Worm (Caenorhabditis elegans) whole organism, young adult: ENCODE measurements around the gene F35B3.3.

ENCODE experiments used
- B0019.2 ChIP-seq: fragments of 200-800 bp; sonication (Bioruptor generic); conservative IDR thresholded peaks from 2 replicates; pipeline ENCODE4 v1.3.6; 2022; ENCODE audit warnings: missing genetic modification reagents, missing genetic modification characterization, missing compliant biosample characterization
- B0035.1 ChIP-seq: sonication (generic microtip); optimal IDR thresholded peaks from 2 replicates; lab custom pipeline; 2016; ENCODE audit warnings: missing genetic modification characterization, mild to moderate bottlenecking, missing compliant biosample characterization, missing genotype, missing genetic modification reagents
- F22D6.2 ChIP-seq: sonication (generic microtip); optimal IDR thresholded peaks from 2 replicates; lab custom pipeline; 2016; ENCODE audit warnings: mild to moderate bottlenecking, missing genetic modification characterization, missing compliant biosample characterization
- F23B12.7 ChIP-seq: sonication (generic microtip); optimal IDR thresholded peaks from 2 replicates; lab custom pipeline; 2017; ENCODE audit warnings: missing genetic modification characterization, mild to moderate bottlenecking, missing compliant biosample characterization, antibody characterized with exemption, moderate library complexity; ENCODE audit not compliant: insufficient read depth
- F39B2.1 ChIP-seq: fragments of 200-800 bp; sonication (Bioruptor generic); IDR thresholded peaks from 2 replicates; pipeline ENCODE4 v1.3.6; 2022; ENCODE audit warnings: missing genetic modification reagents, missing genetic modification characterization, missing compliant biosample characterization
- F49E8.2 ChIP-seq: sonication (generic microtip); optimal IDR thresholded peaks from 3 replicates; lab custom pipeline; 2017; ENCODE audit warnings: missing genetic modification characterization, mild to moderate bottlenecking, missing compliant biosample characterization, antibody characterized with exemption, moderate library complexity; ENCODE audit not compliant: insufficient read depth
- F52B5.7 ChIP-seq: sonication (generic microtip); optimal IDR thresholded peaks from 2 replicates; lab custom pipeline; 2016; ENCODE audit warnings: mild to moderate bottlenecking, missing genetic modification characterization, missing compliant biosample characterization
- F55B11.4 ChIP-seq: sonication (generic microtip); optimal IDR thresholded peaks from 2 replicates; lab custom pipeline; 2016; ENCODE audit warnings: missing compliant biosample characterization, missing genetic modification characterization, borderline replicate concordance; ENCODE audit not compliant: insufficient read depth
- F57C9.4 ChIP-seq: sonication (generic microtip); optimal IDR thresholded peaks from 2 replicates; lab custom pipeline; 2017; ENCODE audit warnings: mild to moderate bottlenecking, missing genetic modification characterization, missing compliant biosample characterization
- K11D2.4 ChIP-seq: fragments of 200-800 bp; sonication (Bioruptor generic); IDR thresholded peaks from 2 replicates; pipeline ENCODE4 v1.3.6; 2022; ENCODE audit warnings: missing genetic modification reagents, missing genetic modification characterization, missing compliant biosample characterization
- K12H6.12 ChIP-seq: fragments of 200-800 bp; sonication (Bioruptor generic); optimal IDR thresholded peaks from 2 replicates; lab custom pipeline; 2018; ENCODE audit warnings: mild to moderate bottlenecking, missing genetic modification characterization, missing compliant biosample characterization
- T07F8.4 ChIP-seq: sonication (generic microtip); optimal IDR thresholded peaks from 2 replicates; lab custom pipeline; 2016; ENCODE audit warnings: mild to moderate bottlenecking, missing genetic modification characterization, moderate library complexity, missing compliant biosample characterization
- Y79H2A.3 ChIP-seq: fragments of 200-800 bp; sonication (Bioruptor generic); conservative IDR thresholded peaks from 2 replicates; pipeline ENCODE4 v1.3.6; 2022; ENCODE audit warnings: missing genetic modification reagents, missing genetic modification characterization, missing compliant biosample characterization
- akir-1 ChIP-seq: fragments of 200-800 bp; sonication (Bioruptor generic); optimal IDR thresholded peaks from 2 replicates; lab custom pipeline; 2018; ENCODE audit warnings: mild to moderate bottlenecking, missing genetic modification characterization, moderate library complexity, missing compliant biosample characterization
- attf-3 ChIP-seq: fragments of 200-800 bp; sonication (Bioruptor generic); conservative IDR thresholded peaks from 2 replicates; pipeline ENCODE4 v1.3.6; 2022; ENCODE audit warnings: missing genetic modification reagents, missing genetic modification characterization, missing compliant biosample characterization
- attf-5 ChIP-seq: fragments of 200-800 bp; sonication (Bioruptor generic); optimal IDR thresholded peaks from 2 replicates; lab custom pipeline; 2018; ENCODE audit warnings: mild to moderate bottlenecking, missing genetic modification characterization, missing compliant biosample characterization
- attf-6 ChIP-seq: fragments of 200-800 bp; sonication (Bioruptor generic); IDR thresholded peaks from 2 replicates; pipeline ENCODE4 v1.3.6; 2022; ENCODE audit warnings: missing genetic modification reagents, missing genetic modification characterization, missing compliant biosample characterization
- bed-1 ChIP-seq: fragments of 200-800 bp; sonication (Bioruptor generic); IDR thresholded peaks from 2 replicates; pipeline ENCODE4 v1.3.6; 2022; ENCODE audit warnings: missing genetic modification reagents, missing genetic modification characterization, missing compliant biosample characterization
- bed-2 ChIP-seq: fragments of 200-800 bp; sonication (Bioruptor generic); IDR thresholded peaks from 2 replicates; pipeline ENCODE4 v1.3.6; 2022; ENCODE audit warnings: missing genetic modification reagents, missing genetic modification characterization, missing compliant biosample characterization
- cebp-1 ChIP-seq, 2 experiments: fragments of 200-800 bp in 1 of 2; sonication (Bioruptor generic) in 1 of 2; sonication (generic microtip) in 1 of 2; IDR thresholded peaks in 1 of 2; optimal IDR thresholded peaks in 1 of 2; 2 replicates each; pipeline versions ENCODE4 v1.3.6 to Lab custom; 2017 to 2022; ENCODE audit warnings: missing compliant biosample characterization in 2 of 2, missing genetic modification characterization in 2 of 2, mild to moderate bottlenecking in 1 of 2, missing genetic modification reagents in 1 of 2, moderate library complexity in 1 of 2
- cebp-2 ChIP-seq: fragments of 200-800 bp; sonication (Bioruptor generic); IDR thresholded peaks from 2 replicates; pipeline ENCODE4 v1.3.6; 2022; ENCODE audit warnings: missing genetic modification characterization, missing compliant biosample characterization
- ceh-27 ChIP-seq: fragments of 200-800 bp; sonication (Bioruptor generic); optimal IDR thresholded peaks from 2 replicates; lab custom pipeline; 2018; ENCODE audit warnings: mild to moderate bottlenecking, missing genetic modification characterization, moderate library complexity, missing compliant biosample characterization
- ceh-58 ChIP-seq: fragments of 200-800 bp; sonication (Bioruptor generic); IDR thresholded peaks from 2 replicates; pipeline ENCODE4 v1.3.6; 2022; ENCODE audit warnings: missing genetic modification characterization, missing compliant biosample characterization
- chd-7 ChIP-seq: sonication (generic microtip); optimal IDR thresholded peaks from 2 replicates; lab custom pipeline; 2016; ENCODE audit warnings: mild to moderate bottlenecking, missing genetic modification characterization, moderate library complexity, missing compliant biosample characterization
- dpff-1 ChIP-seq: sonication (generic microtip); optimal IDR thresholded peaks from 2 replicates; lab custom pipeline; 2017; ENCODE audit warnings: mild to moderate bottlenecking, missing genetic modification characterization, missing compliant biosample characterization
- ets-4 ChIP-seq: fragments of 200-800 bp; sonication (Bioruptor generic); optimal IDR thresholded peaks from 2 replicates; lab custom pipeline; 2018; ENCODE audit warnings: mild to moderate bottlenecking, missing genetic modification characterization, missing compliant biosample characterization
- hlh-26 ChIP-seq: fragments of 200-800 bp; sonication (Bioruptor generic); conservative IDR thresholded peaks from 2 replicates; pipeline ENCODE4 v1.3.6; 2022; ENCODE audit warnings: missing genetic modification reagents, missing genetic modification characterization, missing compliant biosample characterization
- let-526 ChIP-seq: fragments of 200-800 bp; sonication (Bioruptor generic); IDR thresholded peaks from 2 replicates; pipeline ENCODE4 v1.3.6; 2022; ENCODE audit warnings: missing genetic modification reagents, missing genetic modification characterization, missing compliant biosample characterization
- lin-35 ChIP-seq, 3 experiments: fragments of 150-350 bp in 2 of 3; sonication (generic microtip) in 1 of 3; optimal IDR thresholded peaks; 2 replicates each; lab custom pipeline; 2014 to 2018; ENCODE audit warnings: missing biosample characterization in 3 of 3, missing genetic modification characterization in 3 of 3, missing genetic modification reagents in 3 of 3
- lin-40 ChIP-seq: sonication (generic microtip); optimal IDR thresholded peaks from 2 replicates; lab custom pipeline; 2016; ENCODE audit warnings: missing genetic modification characterization, mild to moderate bottlenecking, missing compliant biosample characterization, missing genotype, missing genetic modification reagents
- lir-1 ChIP-seq: fragments of 200-800 bp; sonication (Bioruptor generic); conservative IDR thresholded peaks from 2 replicates; pipeline ENCODE4 v1.3.6; 2022; ENCODE audit warnings: missing genetic modification reagents, missing genetic modification characterization, missing compliant biosample characterization
- lsl-1 ChIP-seq: fragments of 200-800 bp; sonication (Bioruptor generic); optimal IDR thresholded peaks from 2 replicates; lab custom pipeline; 2018; ENCODE audit warnings: mild to moderate bottlenecking, missing genetic modification characterization, moderate library complexity, missing compliant biosample characterization
- lsy-27 ChIP-seq: sonication (generic microtip); optimal IDR thresholded peaks from 2 replicates; lab custom pipeline; 2017; ENCODE audit warnings: missing genetic modification characterization, mild to moderate bottlenecking, missing compliant biosample characterization, antibody characterized with exemption, missing genotype, borderline replicate concordance; ENCODE audit not compliant: insufficient read depth
- madf-10 ChIP-seq: sonication (generic microtip); optimal IDR thresholded peaks from 2 replicates; lab custom pipeline; 2016; ENCODE audit warnings: mild to moderate bottlenecking, missing genetic modification characterization, missing compliant biosample characterization
- mel-28 ChIP-seq: sonication (generic microtip); optimal IDR thresholded peaks from 2 replicates; lab custom pipeline; 2016; ENCODE audit warnings: borderline replicate concordance, mild to moderate bottlenecking, missing genetic modification characterization, missing compliant biosample characterization
- mxl-1 ChIP-seq: sonication (generic microtip); optimal IDR thresholded peaks from 2 replicates; lab custom pipeline; 2016; ENCODE audit warnings: missing genetic modification characterization, missing compliant biosample characterization
- rcor-1 ChIP-seq: fragments of 200-800 bp; sonication (Bioruptor generic); IDR thresholded peaks from 2 replicates; pipeline ENCODE4 v1.3.6; 2022; ENCODE audit warnings: missing genetic modification reagents, missing genetic modification characterization, missing compliant biosample characterization
- repo-1 ChIP-seq: sonication (generic microtip); optimal IDR thresholded peaks from 2 replicates; lab custom pipeline; 2017; ENCODE audit warnings: mild to moderate bottlenecking, missing genetic modification characterization, missing compliant biosample characterization
- sdz-38 ChIP-seq: sonication (generic microtip); optimal IDR thresholded peaks from 2 replicates; lab custom pipeline; 2016; ENCODE audit warnings: missing genotype, missing genetic modification characterization, missing compliant biosample characterization
- tbx-9 ChIP-seq: sonication (generic microtip); optimal IDR thresholded peaks from 2 replicates; lab custom pipeline; 2016; ENCODE audit warnings: borderline replicate concordance, missing genetic modification characterization, inconsistent platforms, missing compliant biosample characterization
- unc-62 ChIP-seq: fragments of 150-350 bp; optimal IDR thresholded peaks from 2 replicates; lab custom pipeline; 2014; ENCODE audit warnings: missing biosample characterization, missing genetic modification reagents, missing genetic modification characterization
- zfh-2 ChIP-seq: fragments of 200-800 bp; sonication (Bioruptor generic); conservative IDR thresholded peaks from 2 replicates; pipeline ENCODE4 v1.3.6; 2022; ENCODE audit warnings: missing genetic modification reagents, missing genetic modification characterization, missing compliant biosample characterization
- ztf-28 ChIP-seq: fragments of 200-800 bp; sonication (Bioruptor generic); IDR thresholded peaks from 2 replicates; pipeline ENCODE4 v1.3.6; 2022; ENCODE audit warnings: missing genetic modification reagents, missing genetic modification characterization, missing compliant biosample characterization
- ztf-3 ChIP-seq: fragments of 200-800 bp; sonication (Bioruptor generic); optimal IDR thresholded peaks from 2 replicates; lab custom pipeline; 2018; ENCODE audit warnings: mild to moderate bottlenecking, missing genetic modification characterization, missing compliant biosample characterization

Gene F35B3.3

ce11 chrX:16988367-16988766, 24.9 kb upstream of the F35B3.3 start:
- TF ChIP-seq ztf-3 (GFP tag; lab: Kevin White, UChicago) (no peak), F39B2.1 (GFP tag; lab: Robert Waterston, UW) (no peak), ceh-58 (no peak), mxl-1 (tag; lab: Kevin White, UChicago) (no peak), hlh-26 (GFP tag; lab: Robert Waterston, UW) (no peak), lsy-27 (tag; lab: Kevin White, UChicago) (no peak), Y79H2A.3 (GFP tag; lab: Robert Waterston, UW) (no peak), lin-35 (GFP tag; optimal IDR thresholded peaks at IDR 0.05; lab: Kevin White, UChicago) (no peak), ets-4 (no peak), cebp-1 (GFP tag; IDR thresholded peaks at IDR 0.05; lab: Robert Waterston, UW) (no peak), cebp-1 (tag; optimal IDR thresholded peaks at IDR 0.05; lab: Kevin White, UChicago) (no peak), repo-1 (tag; lab: Kevin White, UChicago) (no peak), ceh-27 (GFP tag; lab: Kevin White, UChicago) (no peak), K12H6.12 (tag; lab: Kevin White, UChicago) (no peak), sdz-38 (no peak), zfh-2 (no peak), lir-1 (no peak), F52B5.7 (tag; lab: Kevin White, UChicago) (no peak), akir-1 (GFP tag; lab: Kevin White, UChicago) (no peak)

DNA sequence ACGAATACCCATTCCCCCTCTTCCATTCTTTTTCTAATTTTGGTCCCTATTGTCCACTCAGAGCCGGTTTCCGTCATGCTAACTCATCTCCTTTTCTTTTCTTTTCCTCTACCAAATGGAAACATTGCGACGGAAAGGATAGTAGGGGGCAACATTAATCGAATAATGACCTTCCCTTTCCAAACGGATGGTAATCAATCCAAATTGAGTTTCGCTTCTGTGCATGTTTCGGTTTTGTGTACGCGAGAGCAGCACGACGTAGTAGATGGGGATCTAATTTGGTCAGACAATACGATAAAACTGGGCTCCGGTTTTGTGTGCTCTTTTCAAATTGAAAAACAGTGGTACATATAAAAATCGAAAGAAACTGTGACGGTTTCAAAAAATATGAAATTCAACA, 21.8 kb upstream of the F35B3.3 start:
- TF ChIP-seq rcor-1 (GFP tag; lab: Robert Waterston, UW) (no peak), F49E8.2 (no peak), madf-10 (tag; lab: Kevin White, UChicago) (no peak), lin-40 (no peak), cebp-1 (GFP tag; IDR thresholded peaks at IDR 0.05; lab: Robert Waterston, UW) (no peak), cebp-1 (tag; optimal IDR thresholded peaks at IDR 0.05; lab: Kevin White, UChicago) (no peak), F22D6.2 (tag; lab: Kevin White, UChicago) (no peak), ztf-28 (GFP tag; lab: Robert Waterston, UW) (no peak), attf-6 (GFP tag; lab: Robert Waterston, UW) (no peak), B0035.1 (no peak), unc-62 (GFP tag; lab: Kevin White, UChicago) (no peak), F55B11.4 (tag; lab: Kevin White, UChicago) (no peak), lin-35 (GFP tag; optimal IDR thresholded peaks at IDR 0.05; lab: Kevin White, UChicago) (no peak), F39B2.1 (GFP tag; lab: Robert Waterston, UW) (no peak), bed-1 (GFP tag; lab: Robert Waterston, UW) (no peak), cebp-2 (GFP tag; lab: Robert Waterston, UW) (no peak)

ce11 chrX:16993524-16993923, 19.7 kb upstream of the F35B3.3 start:
- TF ChIP-seq bed-2 (GFP tag; lab: Robert Waterston, UW) = no peak
- no peak for TF ChIP-seq B0019.2 (GFP tag; lab: Robert Waterston, UW)

DNA sequence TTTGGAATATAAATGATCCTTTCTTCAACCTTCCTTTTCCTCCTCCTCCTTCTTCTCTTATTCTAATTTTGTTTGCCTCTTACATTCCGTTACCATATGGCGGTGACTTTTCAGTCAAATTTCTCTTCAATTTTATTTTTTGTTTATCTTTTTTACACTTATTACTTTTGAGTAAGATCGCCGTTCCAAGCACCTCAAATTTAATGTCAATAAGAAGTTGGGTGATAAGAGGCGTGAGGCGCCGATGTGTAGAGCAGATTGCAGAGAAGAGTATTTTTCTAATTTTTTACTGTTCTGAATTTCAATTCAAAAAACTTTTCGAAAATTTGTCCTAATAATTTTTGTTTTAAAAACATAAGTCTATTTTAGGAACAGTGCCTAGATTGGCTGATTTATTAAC, 18.8 kb upstream of the F35B3.3 start:
- TF ChIP-seq F57C9.4 = no peak
- no peak for TF ChIP-seq attf-3 (GFP tag; lab: Robert Waterston, UW)
- TF ChIP-seq tbx-9 (tag; lab: Kevin White, UChicago) = no peak
- TF ChIP-seq akir-1 (GFP tag; lab: Kevin White, UChicago) = no peak
- TF ChIP-seq K11D2.4 (GFP tag; lab: Robert Waterston, UW) = no peak
- TF ChIP-seq lsl-1 (GFP tag; lab: Kevin White, UChicago) = no peak
- no peak for TF ChIP-seq T07F8.4
- TF ChIP-seq Y79H2A.3 (GFP tag; lab: Robert Waterston, UW) = no peak
- no peak for TF ChIP-seq ceh-27 (GFP tag; lab: Kevin White, UChicago)
- TF ChIP-seq F23B12.7 (tag; lab: Kevin White, UChicago) = no peak
- TF ChIP-seq dpff-1 (tag; lab: Kevin White, UChicago) = no peak
- no peak for TF ChIP-seq chd-7 (tag; lab: Kevin White, UChicago)
- TF ChIP-seq attf-5 (GFP tag; lab: Kevin White, UChicago) = no peak
- no peak for TF ChIP-seq lsy-27 (tag; lab: Kevin White, UChicago)
- TF ChIP-seq mel-28 (tag; lab: Kevin White, UChicago) = no peak
- TF ChIP-seq let-526 (GFP tag; lab: Robert Waterston, UW) = no peak
